Fruit fly (Drosophila melanogaster): ENCODE results near the gene Mbs.

Mbs gene

DNA sequence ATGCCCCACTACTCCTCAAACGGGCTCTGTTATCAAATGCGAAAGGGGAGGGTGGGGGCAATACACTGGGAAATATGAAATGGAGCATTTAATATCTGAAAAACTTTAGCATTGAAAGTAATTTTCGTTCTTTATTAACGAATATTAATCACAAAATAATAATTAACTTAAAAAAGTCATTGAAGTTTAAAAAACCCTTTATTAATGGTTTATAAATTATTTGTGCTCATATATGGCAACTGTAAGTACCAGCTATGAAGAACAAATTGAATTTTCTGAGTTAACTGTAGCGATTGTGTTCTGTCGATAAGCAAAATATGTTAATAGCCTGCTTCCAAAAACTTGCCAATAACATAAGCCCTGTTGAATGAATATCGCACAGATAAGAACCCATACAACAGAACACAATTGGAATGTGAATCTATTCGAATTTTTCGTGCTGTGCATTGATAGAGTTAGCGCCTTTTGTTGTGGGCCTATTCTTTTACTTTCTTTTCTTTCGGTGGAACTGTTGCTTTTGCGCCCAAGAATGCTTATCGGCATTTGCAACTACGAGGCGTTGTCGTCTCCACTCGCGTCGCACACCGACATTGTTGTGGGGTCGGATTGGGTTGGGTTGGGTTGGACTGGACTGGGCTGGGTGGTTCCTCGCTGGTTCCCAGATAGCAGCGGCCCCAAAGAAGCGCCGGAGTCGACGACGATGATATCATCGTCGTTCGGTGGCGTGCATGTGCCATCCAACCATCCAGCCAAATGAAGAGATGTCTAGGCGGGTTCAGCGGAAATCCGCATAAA is 9.2 kb downstream of the Mbs start (continued):
- TF ChIP-seq CG1621 (tag; optimal IDR thresholded peaks at IDR 0.05), result no peak
- TF ChIP-seq Sox15 (GFP tag; optimal IDR thresholded peaks at IDR 0.05), result no peak
- TF ChIP-seq Hr4 (GFP tag; optimal IDR thresholded peaks at IDR 0.05), result peak; percentile 62
- TF ChIP-seq Sox102F (GFP tag; optimal IDR thresholded peaks at IDR 0.05), result no peak
- TF ChIP-seq CG6854 (GFP tag; optimal IDR thresholded peaks at IDR 0.05), result no peak
- TF ChIP-seq Lpt (GFP tag; optimal IDR thresholded peaks at IDR 0.05), result no peak
- no peak for TF ChIP-seq cyc (GFP tag; optimal IDR thresholded peaks at IDR 0.05)
- TF ChIP-seq Met (GFP tag; optimal IDR thresholded peaks at IDR 0.05), result no peak
- no peak for TF ChIP-seq CG9139 (GFP tag; optimal IDR thresholded peaks at IDR 0.05)

DNA sequence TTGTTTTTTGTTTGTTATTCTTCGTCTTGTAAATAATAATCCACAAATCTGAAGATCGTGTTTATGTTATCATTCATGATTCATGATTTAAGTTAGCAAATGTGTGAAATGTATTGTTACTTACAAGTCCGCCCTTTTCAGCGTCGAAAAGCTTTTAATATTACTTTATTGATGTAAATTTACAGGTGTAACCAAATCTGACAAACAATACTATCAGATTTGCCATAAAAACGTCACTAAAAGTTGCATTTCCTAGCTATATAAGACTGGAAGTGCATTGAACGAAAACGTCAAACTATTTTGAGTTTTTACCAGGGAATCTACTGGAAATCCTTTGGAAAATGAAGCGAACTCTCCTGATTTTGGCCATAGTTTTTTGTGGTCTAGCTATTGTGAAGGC is 30.5 kb downstream of the Mbs start, which contains the start of gene CG33258:
TSS of gene CG33258 (plus strand) at position 301 of the 400 bp plus-strand sequence.
- TF ChIP-seq CG8632 (GFP tag; optimal IDR thresholded peaks at IDR 0.05), result no peak
- TF ChIP-seq Ets21C (GFP tag; optimal IDR thresholded peaks at IDR 0.05), result no peak
- no peak for TF ChIP-seq fd59A (GFP tag; optimal IDR thresholded peaks at IDR 0.05)
- TF ChIP-seq fd85E (GFP tag; optimal IDR thresholded peaks at IDR 0.05), result no peak
- no peak for TF ChIP-seq achi (GFP tag; optimal IDR thresholded peaks at IDR 0.05)
- TF ChIP-seq CG6808 (GFP tag; optimal IDR thresholded peaks at IDR 0.05), result no peak
- TF ChIP-seq CG6276 (GFP tag; optimal IDR thresholded peaks at IDR 0.05), result no peak
- TF ChIP-seq OdsH (GFP tag; optimal IDR thresholded peaks at IDR 0.05), result no peak
- TF ChIP-seq acj6 (GFP tag; optimal IDR thresholded peaks at IDR 0.05), result no peak
- no peak for TF ChIP-seq esn (GFP tag; optimal IDR thresholded peaks at IDR 0.05)
- TF ChIP-seq vri (GFP tag; optimal IDR thresholded peaks at IDR 0.05), result no peak
- no peak for TF ChIP-seq cyc (GFP tag; optimal IDR thresholded peaks at IDR 0.05)

DNA sequence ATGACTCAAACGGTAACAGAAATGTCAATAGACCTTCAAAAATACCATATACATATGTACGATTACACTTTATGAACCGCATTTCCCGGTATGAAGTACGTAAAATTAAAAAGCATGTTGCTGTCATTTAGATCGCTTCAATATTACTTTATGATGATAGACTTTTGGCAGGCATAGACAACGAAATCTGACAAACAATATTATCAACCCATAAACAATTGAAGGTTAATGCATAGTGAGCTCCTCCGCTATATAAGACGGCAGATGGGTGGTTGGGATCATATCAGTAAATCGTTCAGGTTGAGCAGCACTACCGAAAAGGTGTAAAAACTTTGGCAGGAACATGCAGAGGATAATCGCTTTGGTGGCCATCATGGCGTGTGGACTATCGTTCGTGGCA is 31.9 kb downstream of the Mbs start, which contains the start of gene CG13075:
TSS of gene CG13075 (plus strand) at position 301 of the 400 bp plus-strand sequence.
- TF ChIP-seq CG34406 (GFP tag; optimal IDR thresholded peaks at IDR 0.05) (no peak), svp (GFP tag) (no peak), CG8319 (GFP tag; optimal IDR thresholded peaks at IDR 0.05) (no peak), CG11762 (GFP tag; optimal IDR thresholded peaks at IDR 0.05; ENCODE audit: insufficient read depth) (no peak), CG10631 (GFP tag; optimal IDR thresholded peaks at IDR 0.05) (no peak), esn (GFP tag; optimal IDR thresholded peaks at IDR 0.05) (no peak), CG6854 (GFP tag; optimal IDR thresholded peaks at IDR 0.05) (no peak), pdm3 (GFP tag; optimal IDR thresholded peaks at IDR 0.05) (no peak), fd85E (GFP tag; optimal IDR thresholded peaks at IDR 0.05) (no peak), Blimp-1 (GFP tag; optimal IDR thresholded peaks at IDR 0.05) (no peak), CG8632 (GFP tag; optimal IDR thresholded peaks at IDR 0.05) (no peak), CG6792 (GFP tag; optimal IDR thresholded peaks at IDR 0.05) (no peak)

DNA sequence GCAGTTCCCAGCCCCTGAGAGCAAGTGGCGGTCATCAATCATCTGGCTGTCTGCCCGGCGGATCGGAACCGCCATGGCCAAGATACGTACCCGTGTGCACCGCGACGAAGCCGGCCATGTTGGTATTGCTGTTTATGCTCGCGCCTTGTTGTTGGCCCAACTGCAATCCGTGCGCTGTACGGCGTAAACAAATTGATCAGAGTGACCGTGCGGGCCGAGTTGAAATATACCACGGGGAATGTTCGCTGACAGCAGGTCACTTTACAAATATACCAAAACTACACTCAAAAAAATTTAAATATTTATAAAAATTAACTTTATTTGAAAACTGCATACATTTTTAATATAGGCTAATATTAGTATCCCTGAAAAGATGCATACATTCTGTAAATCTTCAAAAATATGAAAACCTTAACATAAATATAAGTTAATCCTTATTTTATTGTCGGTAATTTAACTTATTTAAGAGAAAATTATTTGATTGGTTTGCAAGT is 35.6 kb downstream of the Mbs start, which contains the start of gene Tasp1:
TSS of gene Tasp1 (minus strand) at position 203 of the 494 bp plus-strand sequence.
- TF ChIP-seq Ets96B (tag; optimal IDR thresholded peaks at IDR 0.05) (no peak), CG15336 (GFP tag; IDR thresholded peaks at IDR 0.05) (peak; percentile 62), cyc (GFP tag; optimal IDR thresholded peaks at IDR 0.05) (peak; percentile 22), CG1621 (tag; optimal IDR thresholded peaks at IDR 0.05) (peak; percentile 100), CG4318 (GFP tag; optimal IDR thresholded peaks at IDR 0.05) (no peak), pdm3 (GFP tag; optimal IDR thresholded peaks at IDR 0.05) (no peak), Ets21C (GFP tag; optimal IDR thresholded peaks at IDR 0.05) (no peak), CG10631 (GFP tag; optimal IDR thresholded peaks at IDR 0.05) (no peak), CG9139 (GFP tag; optimal IDR thresholded peaks at IDR 0.05) (no peak), Sox102F (GFP tag; optimal IDR thresholded peaks at IDR 0.05) (no peak), CG31627 (GFP tag; optimal IDR thresholded peaks at IDR 0.05) (no peak), esn (GFP tag; optimal IDR thresholded peaks at IDR 0.05) (peak; percentile 55), CG3919 (GFP tag; optimal IDR thresholded peaks at IDR 0.05) (no peak), CG3032 (tag; optimal IDR thresholded peaks at IDR 0.05) (peak; percentile 56)

Measured in whole organism, prepupa.